Worm (Caenorhabditis elegans): ENCODE results near the gene F28F9.2.

F28F9.2 gene

ce11 chrIV:3814553-3815258, 24.8 kb upstream of the F28F9.2 start:
- TF ChIP-seq fos-1 (tag; optimal IDR thresholded peaks at IDR 0.05) (peak; percentile 21), sma-9 (GFP tag; optimal IDR thresholded peaks at IDR 0.05) (peak; percentile 59), sma-9 (tag; optimal IDR thresholded peaks at IDR 0.05) (no peak), gmeb-1 (tag; optimal IDR thresholded peaks at IDR 0.05) (peak; percentile 27), sma-3 (GFP tag; optimal IDR thresholded peaks at IDR 0.05) (no peak), crh-2 (tag; optimal IDR thresholded peaks at IDR 0.05) (peak; percentile 20), nhr-6 (tag; optimal IDR thresholded peaks at IDR 0.05) (no peak), C34F6.9 (tag; optimal IDR thresholded peaks at IDR 0.05) (peak; percentile 12), elt-3 (tag; optimal IDR thresholded peaks at IDR 0.05) (no peak)

- TF ChIP-seq ztf-1 (GFP tag; conservative IDR thresholded peaks at IDR 0.05) (no peak), crh-2 (tag; optimal IDR thresholded peaks at IDR 0.05) (no peak), F13H6.1 (tag; optimal IDR thresholded peaks at IDR 0.05) (no peak), lsy-2 (tag; optimal IDR thresholded peaks at IDR 0.05) (no peak), nhr-25 (tag; optimal IDR thresholded peaks at IDR 0.05) (no peak), unc-62 (GFP tag; optimal IDR thresholded peaks at IDR 0.05) (no peak), nhr-12 (tag; optimal IDR thresholded peaks at IDR 0.05) (no peak), ama-1 (optimal IDR thresholded peaks at IDR 0.05) (no peak), blmp-1 (tag; optimal IDR thresholded peaks at IDR 0.05; ENCODE audit: insufficient read depth) (no peak), R02D3.7 (tag; optimal IDR thresholded peaks at IDR 0.05) (no peak)
These were observed 24.3 kb upstream of the F28F9.2 start for ce11 chrIV:3815259-3815644.

ce11 chrIV:3817253-3817652, 22.3 kb upstream of the F28F9.2 start:
- TF ChIP-seq elt-1 (tag; optimal IDR thresholded peaks at IDR 0.05) = no peak
- TF ChIP-seq blmp-1 (tag; optimal IDR thresholded peaks at IDR 0.05; ENCODE audit: insufficient read depth) = peak; percentile 60

ce11 chrIV:3819278-3819777, 20.2 kb upstream of the F28F9.2 start, which contains the start of gene bris-1:
Gene bris-1 (minus strand): TSS chrIV:3819328.
- TF ChIP-seq fos-1 (tag; optimal IDR thresholded peaks at IDR 0.05) = peak; percentile 95
- peak; percentile 14 for TF ChIP-seq gmeb-1 (tag; optimal IDR thresholded peaks at IDR 0.05)
- no peak for TF ChIP-seq sma-3 (GFP tag; optimal IDR thresholded peaks at IDR 0.05)

- TF ChIP-seq egl-27 (tag; optimal IDR thresholded peaks at IDR 0.05) = no peak
- peak; percentile 29 for TF ChIP-seq C34F6.9 (tag; optimal IDR thresholded peaks at IDR 0.05)
These were observed 19.4 kb upstream of the F28F9.2 start for ce11 chrIV:3820133-3820532.

ce11 chrIV:3821554-3821953, 18.0 kb upstream of the F28F9.2 start:
- TF ChIP-seq unc-55 (GFP tag; optimal IDR thresholded peaks at IDR 0.05) = peak; percentile 43
- TF ChIP-seq sem-4 (tag; optimal IDR thresholded peaks at IDR 0.05) = no peak
- peak; percentile 56 for TF ChIP-seq fos-1 (tag; optimal IDR thresholded peaks at IDR 0.05)
- no peak for TF ChIP-seq nhr-23 (tag; optimal IDR thresholded peaks at IDR 0.05)
- peak in 1 of 2 experiments; percentile 9 for TF ChIP-seq lsy-2 (tag; optimal IDR thresholded peaks at IDR 0.05)
- no peak for TF ChIP-seq dmd-4 (tag; optimal IDR thresholded peaks at IDR 0.05)
- TF ChIP-seq mdl-1 (tag; optimal IDR thresholded peaks at IDR 0.05) = no peak

ce11 chrIV:3824720-3825119, 14.8 kb upstream of the F28F9.2 start:
- TF ChIP-seq snpc-4 (tag; optimal IDR thresholded peaks at IDR 0.05) (no peak), crh-2 (tag; optimal IDR thresholded peaks at IDR 0.05) (no peak), mab-5 (tag; optimal IDR thresholded peaks at IDR 0.05) (peak; percentile 66), F13H6.1 (tag; optimal IDR thresholded peaks at IDR 0.05) (peak; percentile 29), mdl-1 (tag; optimal IDR thresholded peaks at IDR 0.05) (peak; percentile 27 to 35), lin-39 (tag; optimal IDR thresholded peaks at IDR 0.05) (peak; percentile 67), nhr-129 (tag; optimal IDR thresholded peaks at IDR 0.05) (peak; percentile 29), ama-1 (optimal IDR thresholded peaks at IDR 0.05) (no peak), nhr-12 (tag; optimal IDR thresholded peaks at IDR 0.05) (no peak), ztf-11 (tag; optimal IDR thresholded peaks at IDR 0.05) (no peak), C34F6.9 (tag; optimal IDR thresholded peaks at IDR 0.05) (peak; percentile 50), unc-55 (GFP tag; optimal IDR thresholded peaks at IDR 0.05) (peak; percentile 56), zag-1 (tag; optimal IDR thresholded peaks at IDR 0.05) (peak; percentile 57), nhr-237 (tag; optimal IDR thresholded peaks at IDR 0.05) (no peak), lsy-2 (tag; optimal IDR thresholded peaks at IDR 0.05) (peak in 1 of 2 experiments; percentile 8), nhr-23 (tag; optimal IDR thresholded peaks at IDR 0.05) (no peak)
